Worm (Caenorhabditis elegans): Measurements from ENCODE around the gene fbxb-108.

Gene fbxb-108

ce11 chrII:2764664-2765063, at the start of gene fbxb-108:
Gene fbxb-108, plus strand, starts transcription at chrII:2764964.
- TF ChIP-seq him-1 (tag; optimal IDR thresholded peaks at IDR 0.05) (no peak), W03F9.2 (tag; optimal IDR thresholded peaks at IDR 0.05) (no peak), dao-5 (tag; optimal IDR thresholded peaks at IDR 0.05) (no peak)

- TF ChIP-seq him-1 (tag; optimal IDR thresholded peaks at IDR 0.05) = no peak
- TF ChIP-seq dao-5 (tag; optimal IDR thresholded peaks at IDR 0.05) = no peak
- TF ChIP-seq W03F9.2 (tag; optimal IDR thresholded peaks at IDR 0.05) = no peak
These were observed 47.4 kb upstream of the fbxb-108 start, which contains the start of gene T05A8.3 for ce11 chrII:2717335-2717734. Gene T05A8.3, minus strand, starts transcription at chrII:2717435.

DNA sequence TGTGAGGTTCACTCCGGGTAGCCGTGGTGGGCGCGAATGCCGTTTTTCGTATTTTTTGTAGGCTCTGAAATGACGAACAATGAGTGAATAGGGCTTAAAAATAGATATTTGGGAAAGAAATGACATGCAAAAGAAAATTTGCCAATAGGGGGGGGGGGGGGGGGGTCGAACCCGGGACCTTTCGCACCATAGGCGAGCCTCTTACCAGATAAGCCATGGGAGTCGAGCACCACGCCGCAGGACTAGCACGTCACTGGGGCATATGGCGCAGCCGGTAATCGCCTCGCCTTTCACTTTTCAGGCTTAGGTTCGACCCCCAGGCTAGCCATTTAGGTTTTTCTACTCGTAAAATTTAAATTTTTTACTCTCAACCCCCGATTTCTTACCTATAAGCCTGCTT, 45.6 kb upstream of the fbxb-108 start:
- TF ChIP-seq W03F9.2 (tag; optimal IDR thresholded peaks at IDR 0.05) (no peak), dao-5 (tag; optimal IDR thresholded peaks at IDR 0.05) (no peak), him-1 (tag; optimal IDR thresholded peaks at IDR 0.05) (no peak)

DNA sequence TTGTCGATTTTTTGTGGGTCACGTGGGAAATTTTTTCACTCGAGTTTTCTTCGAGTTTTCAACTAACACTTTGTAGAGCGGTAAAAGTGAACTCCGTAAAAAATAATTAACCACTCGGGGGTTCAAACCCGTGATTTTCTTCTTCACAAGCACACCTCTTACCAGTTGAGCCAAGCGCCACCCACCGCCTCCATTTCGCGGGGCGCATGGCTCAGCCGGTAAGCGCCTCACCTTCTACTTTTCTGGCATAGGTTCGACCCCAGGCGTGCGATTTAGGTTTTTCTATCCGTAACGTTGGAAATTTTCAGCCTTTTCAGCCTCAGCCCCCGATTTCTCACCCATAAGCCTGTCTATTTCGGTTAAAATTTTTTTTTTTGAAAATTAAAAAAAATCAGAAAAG, 42.8 kb upstream of the fbxb-108 start:
- no peak for TF ChIP-seq dao-5 (tag; optimal IDR thresholded peaks at IDR 0.05)
- TF ChIP-seq him-1 (tag; optimal IDR thresholded peaks at IDR 0.05) = no peak
- no peak for TF ChIP-seq W03F9.2 (tag; optimal IDR thresholded peaks at IDR 0.05)

ce11 chrII:2725561-2725960, 39.2 kb upstream of the fbxb-108 start, which contains the start of the genes T05A8.11 and nep-2:
Gene T05A8.11, minus strand, starts transcription at chrII:2725661.
Gene nep-2, minus strand, starts transcription at chrII:2725752.
- TF ChIP-seq dao-5 (tag; optimal IDR thresholded peaks at IDR 0.05) (no peak), W03F9.2 (tag; optimal IDR thresholded peaks at IDR 0.05) (no peak), him-1 (tag; optimal IDR thresholded peaks at IDR 0.05) (no peak)

DNA sequence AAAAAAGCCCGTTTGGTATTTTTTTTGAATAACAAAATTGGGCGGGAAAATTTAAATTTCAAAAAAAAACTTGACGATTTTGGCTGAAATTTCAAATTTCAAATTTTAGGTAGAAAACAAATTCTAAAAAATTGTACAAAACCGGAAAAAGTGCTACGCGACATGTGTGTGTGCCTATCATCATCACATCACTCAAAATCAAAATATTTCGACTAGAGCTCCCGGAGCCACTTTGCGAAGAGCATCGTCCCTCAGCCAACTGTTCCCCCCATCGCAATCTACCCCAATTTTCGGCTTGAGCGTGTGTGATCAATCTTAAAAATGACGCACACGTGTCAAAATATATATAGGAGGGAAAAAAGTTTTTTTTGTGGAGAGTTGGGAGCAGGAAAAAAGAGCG, 38.0 kb upstream of the fbxb-108 start:
- no peak for TF ChIP-seq him-1 (tag; optimal IDR thresholded peaks at IDR 0.05)
- TF ChIP-seq W03F9.2 (tag; optimal IDR thresholded peaks at IDR 0.05) = no peak
- no peak for TF ChIP-seq dao-5 (tag; optimal IDR thresholded peaks at IDR 0.05)

DNA sequence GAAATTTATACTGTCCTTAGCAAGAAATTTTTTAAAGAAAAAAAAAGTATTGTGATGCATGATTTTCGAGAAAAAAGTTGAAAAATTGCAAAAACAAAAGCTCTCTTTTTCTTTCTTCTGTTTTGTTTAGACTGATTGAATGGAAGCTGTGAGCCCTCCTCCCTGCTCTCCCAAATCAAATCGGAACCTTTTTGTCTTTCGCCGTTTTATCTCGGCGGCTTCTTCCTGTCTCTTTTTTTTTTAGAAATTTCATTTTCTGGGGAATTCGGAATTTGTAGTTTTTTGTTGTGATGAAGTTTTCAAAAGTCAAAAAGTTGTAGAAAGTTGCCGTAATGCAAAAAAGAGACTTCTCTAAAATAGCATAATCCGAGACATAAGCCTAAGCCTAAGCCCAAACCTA, 34.1 kb upstream of the fbxb-108 start:
- TF ChIP-seq dao-5 (tag; optimal IDR thresholded peaks at IDR 0.05) (no peak), W03F9.2 (tag; optimal IDR thresholded peaks at IDR 0.05) (no peak), him-1 (tag; optimal IDR thresholded peaks at IDR 0.05) (no peak)

DNA sequence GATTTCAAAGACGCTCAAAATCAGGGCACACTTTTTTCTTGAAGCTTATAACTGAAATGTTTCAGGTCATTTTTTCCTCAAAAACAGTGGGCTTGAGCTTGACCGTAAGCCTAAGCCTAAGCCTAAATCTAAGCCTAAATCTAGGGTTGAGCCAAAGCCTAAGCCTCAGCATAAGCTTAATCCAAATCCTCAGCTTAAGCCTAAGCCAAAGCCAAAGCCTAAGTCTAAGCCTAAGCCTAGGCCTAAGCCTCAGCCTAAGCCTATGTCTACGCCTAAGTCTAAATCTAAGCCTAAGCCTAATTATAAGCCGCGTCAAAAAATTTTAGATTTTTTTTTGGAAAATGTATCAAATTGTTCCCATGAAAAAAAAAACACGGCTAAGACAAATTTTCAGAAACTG, 30.5 kb upstream of the fbxb-108 start:
- TF ChIP-seq dao-5 (tag; optimal IDR thresholded peaks at IDR 0.05) (no peak), him-1 (tag; optimal IDR thresholded peaks at IDR 0.05) (no peak), W03F9.2 (tag; optimal IDR thresholded peaks at IDR 0.05) (no peak)

DNA sequence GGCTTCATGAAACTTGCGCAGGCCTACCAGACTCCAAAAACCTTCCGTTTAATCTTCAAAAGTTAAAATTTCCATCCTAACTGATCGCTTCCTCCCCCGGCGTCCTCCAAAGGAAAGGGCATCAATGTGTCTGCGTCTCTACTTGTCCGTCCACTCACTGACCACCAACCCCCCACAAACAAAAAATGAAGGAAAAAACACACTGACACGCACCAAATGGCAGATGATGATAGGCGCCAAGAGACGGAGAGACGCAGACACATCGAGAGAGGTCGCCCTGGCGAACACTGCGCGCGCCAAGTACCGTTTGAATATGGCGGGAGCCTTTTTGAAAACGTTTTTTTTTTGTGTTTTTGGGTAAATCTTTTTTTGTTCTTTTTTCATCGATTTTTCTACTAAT, 30.0 kb upstream of the fbxb-108 start:
- TF ChIP-seq dao-5 (tag; optimal IDR thresholded peaks at IDR 0.05) = no peak
- no peak for TF ChIP-seq him-1 (tag; optimal IDR thresholded peaks at IDR 0.05)
- no peak for TF ChIP-seq W03F9.2 (tag; optimal IDR thresholded peaks at IDR 0.05)

DNA sequence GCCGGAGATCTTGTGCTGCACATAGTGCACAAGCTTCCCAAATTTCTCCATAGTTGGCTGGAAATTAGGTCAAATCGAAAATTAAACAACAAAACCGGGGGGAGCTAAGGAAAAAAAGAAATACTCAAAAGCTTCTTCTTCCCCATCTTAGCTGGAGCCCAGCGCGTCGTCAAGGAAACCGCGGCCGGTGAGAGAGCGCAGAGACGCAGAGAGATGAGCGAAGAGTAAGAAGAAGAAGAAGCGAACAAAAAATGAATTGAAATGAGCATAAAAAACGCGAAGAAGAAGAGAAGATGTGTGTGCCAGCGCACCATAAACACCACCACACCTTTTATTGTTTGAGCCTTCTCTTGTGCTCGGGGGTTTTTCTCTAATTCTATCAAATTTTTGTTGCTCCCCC, 29.6 kb upstream of the fbxb-108 start, which contains the start of gene wdr-31:
wdr-31 (minus strand) TSS at position 101 of the 400 bp plus-strand sequence.
- TF ChIP-seq W03F9.2 (tag; optimal IDR thresholded peaks at IDR 0.05) (no peak), him-1 (tag; optimal IDR thresholded peaks at IDR 0.05) (no peak)

ce11 chrII:2735644-2736043, 29.1 kb upstream of the fbxb-108 start:
- TF ChIP-seq W03F9.2 (tag; optimal IDR thresholded peaks at IDR 0.05) (no peak), dao-5 (tag; optimal IDR thresholded peaks at IDR 0.05) (no peak), him-1 (tag; optimal IDR thresholded peaks at IDR 0.05) (no peak)

DNA sequence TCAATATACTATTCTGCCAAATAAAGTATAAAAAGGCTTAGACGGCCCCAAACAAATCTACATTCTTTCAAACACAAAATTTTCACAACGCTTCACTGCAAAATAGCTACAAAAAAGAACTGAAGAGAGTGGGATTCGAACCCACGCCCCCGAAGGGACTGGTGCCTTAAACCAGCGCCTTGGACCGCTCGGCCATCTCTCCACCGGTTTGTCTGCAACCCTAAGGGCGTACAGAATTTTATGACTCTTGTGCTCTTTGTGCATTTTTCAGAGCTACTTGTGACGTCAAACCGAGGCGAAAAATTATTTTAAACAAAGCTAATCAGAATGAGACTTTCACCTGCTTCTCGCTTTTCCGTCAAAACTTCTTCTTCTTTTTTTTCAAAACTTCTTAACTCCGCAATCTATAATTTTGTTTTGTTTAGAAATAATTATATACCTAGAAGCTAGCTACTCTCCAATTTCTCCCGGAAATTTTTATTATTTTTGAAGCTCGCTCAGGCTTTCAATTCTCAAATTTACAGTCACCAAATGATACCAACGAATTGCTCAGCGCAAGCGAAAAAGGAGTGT, 28.5 kb upstream of the fbxb-108 start, which contains the start of gene T05A8.8:
T05A8.8 (plus strand) TSS at position 523 of the 573 bp plus-strand sequence.
- TF ChIP-seq W03F9.2 (tag; optimal IDR thresholded peaks at IDR 0.05) = no peak
- no peak for TF ChIP-seq him-1 (tag; optimal IDR thresholded peaks at IDR 0.05)
- TF ChIP-seq dao-5 (tag; optimal IDR thresholded peaks at IDR 0.05) = no peak

DNA sequence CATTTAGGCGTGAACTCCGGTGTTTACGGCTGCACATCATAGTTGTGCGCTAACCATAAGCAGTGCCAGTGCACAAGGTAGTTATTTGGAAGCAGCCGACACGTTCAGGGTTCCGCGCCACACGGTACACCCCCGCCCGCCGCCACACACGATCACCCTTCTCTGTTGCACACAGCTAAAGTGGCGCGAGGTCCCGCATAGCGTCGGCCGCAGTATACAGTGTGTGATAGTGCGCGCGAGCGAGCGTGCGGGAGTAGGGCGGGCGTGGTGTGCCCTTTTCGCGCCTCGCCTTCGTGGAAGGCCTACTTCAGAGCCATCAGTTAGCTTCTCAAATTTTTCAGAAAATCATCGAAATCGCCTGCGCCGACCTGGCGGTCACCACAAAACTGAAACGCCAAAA, 27.8 kb upstream of the fbxb-108 start:
- TF ChIP-seq W03F9.2 (tag; optimal IDR thresholded peaks at IDR 0.05) (no peak), him-1 (tag; optimal IDR thresholded peaks at IDR 0.05) (no peak), dao-5 (tag; optimal IDR thresholded peaks at IDR 0.05) (no peak)

DNA sequence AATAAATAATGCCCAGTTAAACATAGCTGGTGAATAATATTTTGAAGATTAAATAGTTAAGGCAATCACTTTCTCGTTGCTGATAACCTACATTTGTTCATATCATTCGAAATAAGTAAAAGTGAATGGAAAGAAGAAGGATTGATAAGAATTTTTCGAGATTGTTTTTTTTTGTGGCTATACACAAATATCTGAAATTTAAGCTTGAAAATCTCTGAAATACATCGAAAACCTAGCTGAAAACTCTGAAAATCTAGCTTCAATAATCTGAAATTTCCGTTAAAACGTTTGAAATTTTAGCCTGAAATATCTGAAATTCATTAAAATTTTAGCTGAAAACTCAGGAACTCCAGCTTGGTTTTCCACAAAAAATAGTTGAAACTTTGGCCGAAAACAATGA, 25.1 kb upstream of the fbxb-108 start, which contains the start of gene T05A8.6:
T05A8.6 (minus strand) TSS at position 101 of the 400 bp plus-strand sequence.
- no peak for TF ChIP-seq W03F9.2 (tag; optimal IDR thresholded peaks at IDR 0.05)
- no peak for TF ChIP-seq dao-5 (tag; optimal IDR thresholded peaks at IDR 0.05)
- TF ChIP-seq him-1 (tag; optimal IDR thresholded peaks at IDR 0.05) = no peak

DNA sequence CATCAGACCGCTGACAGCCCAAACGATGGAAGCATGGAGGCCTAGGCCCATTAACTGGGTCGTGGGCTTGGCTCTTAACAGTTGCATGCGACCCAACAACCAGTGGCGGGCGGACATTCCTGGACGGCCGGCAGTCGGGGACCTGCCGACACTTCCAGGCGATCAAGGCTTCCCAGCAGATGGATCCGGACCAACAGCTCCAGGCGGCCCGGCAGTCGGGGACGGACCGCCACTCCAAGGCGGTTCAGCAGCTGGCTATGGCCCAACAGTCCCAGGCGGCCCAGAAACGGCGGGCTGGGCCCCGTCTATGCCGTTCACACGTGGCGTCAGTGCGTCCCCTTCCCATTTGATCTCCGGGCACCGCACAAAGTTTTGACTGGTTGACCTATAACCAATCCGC, 23.4 kb upstream of the fbxb-108 start:
- TF ChIP-seq him-1 (tag; optimal IDR thresholded peaks at IDR 0.05) = no peak
- TF ChIP-seq W03F9.2 (tag; optimal IDR thresholded peaks at IDR 0.05) = no peak
- no peak for TF ChIP-seq dao-5 (tag; optimal IDR thresholded peaks at IDR 0.05)

Measured in whole organism, L4/young adult.